Worm (Caenorhabditis elegans) whole organism, L3 larva: ENCODE results near the gene F53A9.6.

ENCODE experiments used
- R02D3.7 ChIP-seq: fragments of 150-350 bp; optimal IDR thresholded peaks from 2 replicates; lab custom pipeline; 2014; ENCODE audit warnings: missing biosample characterization, missing genetic modification characterization
- ZK546.5 ChIP-seq: sonication (generic microtip); optimal IDR thresholded peaks from 2 replicates; lab custom pipeline; 2017; ENCODE audit warnings: missing biosample characterization, missing genetic modification characterization
- aly-2 ChIP-seq: fragments of 150-350 bp; optimal IDR thresholded peaks from 2 replicates; lab custom pipeline; 2014; ENCODE audit warnings: missing biosample characterization, missing genetic modification characterization
- ama-1 ChIP-seq: fragments of 150-350 bp; optimal IDR thresholded peaks from 2 replicates; lab custom pipeline; 2018
- ceh-16 ChIP-seq: sonication (generic microtip); optimal IDR thresholded peaks from 2 replicates; lab custom pipeline; 2017; ENCODE audit warnings: missing biosample characterization, missing genetic modification characterization
- ceh-28 ChIP-seq: fragments of 150-350 bp; optimal IDR thresholded peaks from 2 replicates; lab custom pipeline; 2014; ENCODE audit warnings: missing biosample characterization, missing genetic modification reagents, missing genetic modification characterization
- ceh-82 ChIP-seq: fragments of 150-350 bp; optimal IDR thresholded peaks from 2 replicates; lab custom pipeline; 2014; ENCODE audit warnings: missing biosample characterization, missing genetic modification characterization
- ceh-9 ChIP-seq: sonication (generic microtip); optimal IDR thresholded peaks from 2 replicates; lab custom pipeline; 2018; ENCODE audit warnings: missing biosample characterization, missing genetic modification characterization
- daf-12 ChIP-seq: fragments of 150-350 bp; optimal IDR thresholded peaks from 2 replicates; lab custom pipeline; 2014; ENCODE audit warnings: missing biosample characterization, missing genetic modification reagents, missing genetic modification characterization
- egl-27 ChIP-seq: sonication (generic microtip); optimal IDR thresholded peaks from 4 replicates; lab custom pipeline; 2017; ENCODE audit warnings: missing biosample characterization, missing genetic modification reagents, missing genetic modification characterization
- elt-1 ChIP-seq: fragments of 150-350 bp; optimal IDR thresholded peaks from 2 replicates; lab custom pipeline; 2014; ENCODE audit warnings: missing biosample characterization, missing genetic modification characterization
- elt-2 ChIP-seq: sonication (generic microtip); optimal IDR thresholded peaks from 2 replicates; lab custom pipeline; 2016; ENCODE audit warnings: missing genetic modification reagents, mild to moderate bottlenecking, missing genetic modification characterization, missing compliant biosample characterization
- elt-3 ChIP-seq, 3 experiments: fragments of 150-350 bp in 1 of 3; sonication (generic microtip) in 2 of 3; optimal IDR thresholded peaks; 2 replicates in 2 of 3; 4 replicates in 1 of 3; lab custom pipeline; 2014 to 2017; ENCODE audit warnings: missing biosample characterization in 3 of 3, missing genetic modification characterization in 3 of 3
- eor-1 ChIP-seq, 2 experiments: fragments of 150-350 bp; optimal IDR thresholded peaks; 2 replicates each; lab custom pipeline; 2014 to 2018; ENCODE audit warnings: missing biosample characterization in 2 of 2, missing genetic modification characterization in 2 of 2
- fkh-10 ChIP-seq: sonication (generic microtip); optimal IDR thresholded peaks from 2 replicates; lab custom pipeline; 2017; ENCODE audit warnings: missing biosample characterization, missing genetic modification reagents, missing genetic modification characterization
- fkh-2 ChIP-seq: fragments of 150-350 bp; optimal IDR thresholded peaks from 2 replicates; lab custom pipeline; 2014; ENCODE audit warnings: missing biosample characterization, missing genetic modification reagents, missing genetic modification characterization
- fos-1 ChIP-seq: fragments of 150-350 bp; optimal IDR thresholded peaks from 2 replicates; lab custom pipeline; 2014; ENCODE audit warnings: missing biosample characterization, missing genetic modification characterization
- hmg-11 ChIP-seq: sonication (generic microtip); optimal IDR thresholded peaks from 2 replicates; lab custom pipeline; 2016; ENCODE audit warnings: missing genetic modification characterization, missing compliant biosample characterization
- jun-1 ChIP-seq: fragments of 150-350 bp; optimal IDR thresholded peaks from 2 replicates; lab custom pipeline; 2014; ENCODE audit warnings: missing biosample characterization, missing genetic modification reagents, missing genetic modification characterization
- lin-15B ChIP-seq: fragments of 150-350 bp; optimal IDR thresholded peaks from 2 replicates; lab custom pipeline; 2014; ENCODE audit warnings: missing biosample characterization, missing genetic modification characterization
- lin-39 ChIP-seq: fragments of 150-350 bp; optimal IDR thresholded peaks from 2 replicates; lab custom pipeline; 2018; ENCODE audit warnings: missing biosample characterization, missing genetic modification reagents, missing genetic modification characterization
- lsy-12 ChIP-seq: sonication (generic microtip); optimal IDR thresholded peaks from 2 replicates; lab custom pipeline; 2016; ENCODE audit warnings: mild to moderate bottlenecking, missing genetic modification characterization, missing compliant biosample characterization
- mdl-1 ChIP-seq: fragments of 150-350 bp; optimal IDR thresholded peaks from 2 replicates; lab custom pipeline; 2014; ENCODE audit warnings: missing biosample characterization, missing genetic modification characterization
- mml-1 ChIP-seq: fragments of 150-350 bp; sonication (generic microtip); optimal IDR thresholded peaks from 3 replicates; lab custom pipeline; 2014; ENCODE audit warnings: missing biosample characterization, missing genetic modification characterization
- nfya-1 ChIP-seq: sonication (generic microtip); optimal IDR thresholded peaks from 2 replicates; lab custom pipeline; 2017; ENCODE audit warnings: missing genetic modification characterization, mild to moderate bottlenecking, missing compliant biosample characterization, antibody characterized with exemption, moderate library complexity; ENCODE audit not compliant: insufficient read depth
- nhr-11 ChIP-seq: fragments of 150-350 bp; optimal IDR thresholded peaks from 2 replicates; lab custom pipeline; 2014; ENCODE audit warnings: missing biosample characterization, missing genetic modification characterization
- nhr-12 ChIP-seq: fragments of 150-350 bp; optimal IDR thresholded peaks from 2 replicates; lab custom pipeline; 2014; ENCODE audit warnings: missing biosample characterization, missing genetic modification characterization
- nhr-23 ChIP-seq: fragments of 150-350 bp; optimal IDR thresholded peaks from 2 replicates; lab custom pipeline; 2014; ENCODE audit warnings: missing biosample characterization, missing genetic modification reagents, missing genetic modification characterization
- nhr-237 ChIP-seq: fragments of 150-350 bp; optimal IDR thresholded peaks from 2 replicates; lab custom pipeline; 2014; ENCODE audit warnings: missing biosample characterization, missing genetic modification characterization
- nhr-25 ChIP-seq: sonication (generic microtip); optimal IDR thresholded peaks from 2 replicates; lab custom pipeline; 2017; ENCODE audit warnings: missing biosample characterization, missing genetic modification characterization
- nhr-28 ChIP-seq: fragments of 150-350 bp; optimal IDR thresholded peaks from 2 replicates; lab custom pipeline; 2014; ENCODE audit warnings: missing biosample characterization, missing genetic modification characterization
- nhr-43 ChIP-seq: sonication (generic microtip); optimal IDR thresholded peaks from 2 replicates; lab custom pipeline; 2016; ENCODE audit warnings: mild to moderate bottlenecking, missing genetic modification characterization, missing compliant biosample characterization; ENCODE audit not compliant: poor library complexity, severe bottlenecking
- nhr-76 ChIP-seq: fragments of 150-350 bp; sonication (generic microtip); optimal IDR thresholded peaks from 5 replicates; lab custom pipeline; 2014; ENCODE audit warnings: missing biosample characterization, missing genetic modification characterization
- nhr-77 ChIP-seq: fragments of 150-350 bp; optimal IDR thresholded peaks from 2 replicates; lab custom pipeline; 2014; ENCODE audit warnings: missing biosample characterization, missing genetic modification characterization
- pha-4 ChIP-seq: fragments of 150-350 bp; optimal IDR thresholded peaks from 2 replicates; lab custom pipeline; 2014; ENCODE audit warnings: missing biosample characterization, missing genetic modification reagents, missing genetic modification characterization
- pqm-1 ChIP-seq: fragments of 150-350 bp; optimal IDR thresholded peaks from 2 replicates; lab custom pipeline; 2017; ENCODE audit warnings: missing biosample characterization, missing genetic modification characterization, inconsistent platforms
- sea-2 ChIP-seq: fragments of 150-350 bp; sonication (generic microtip); optimal IDR thresholded peaks from 4 replicates; lab custom pipeline; 2014; ENCODE audit warnings: missing biosample characterization, missing genetic modification reagents, missing genetic modification characterization
- skn-1 ChIP-seq: fragments of 150-350 bp; optimal IDR thresholded peaks from 2 replicates; lab custom pipeline; 2014; ENCODE audit warnings: missing biosample characterization, missing genetic modification characterization
- snpc-4 ChIP-seq: fragments of 150-350 bp; optimal IDR thresholded peaks from 2 replicates; lab custom pipeline; 2014; ENCODE audit warnings: missing biosample characterization, missing genetic modification characterization
- tbx-2 ChIP-seq: sonication (generic microtip); optimal IDR thresholded peaks from 2 replicates; lab custom pipeline; 2016; ENCODE audit warnings: mild to moderate bottlenecking, missing genetic modification characterization, missing compliant biosample characterization
- unc-39 ChIP-seq: sonication (generic microtip); optimal IDR thresholded peaks from 4 replicates; lab custom pipeline; 2017; ENCODE audit warnings: missing biosample characterization, missing genetic modification characterization
- unc-62 ChIP-seq: fragments of 150-350 bp; sonication (generic microtip); optimal IDR thresholded peaks from 4 replicates; lab custom pipeline; 2014; ENCODE audit warnings: missing biosample characterization, missing genetic modification reagents, missing genetic modification characterization
- zag-1 ChIP-seq: fragments of 150-350 bp; optimal IDR thresholded peaks from 2 replicates; lab custom pipeline; 2014; ENCODE audit warnings: missing biosample characterization, missing genetic modification characterization
- ztf-11 ChIP-seq: fragments of 150-350 bp; optimal IDR thresholded peaks from 2 replicates; lab custom pipeline; 2014; ENCODE audit warnings: missing biosample characterization, missing genetic modification characterization

Gene F53A9.6

DNA sequence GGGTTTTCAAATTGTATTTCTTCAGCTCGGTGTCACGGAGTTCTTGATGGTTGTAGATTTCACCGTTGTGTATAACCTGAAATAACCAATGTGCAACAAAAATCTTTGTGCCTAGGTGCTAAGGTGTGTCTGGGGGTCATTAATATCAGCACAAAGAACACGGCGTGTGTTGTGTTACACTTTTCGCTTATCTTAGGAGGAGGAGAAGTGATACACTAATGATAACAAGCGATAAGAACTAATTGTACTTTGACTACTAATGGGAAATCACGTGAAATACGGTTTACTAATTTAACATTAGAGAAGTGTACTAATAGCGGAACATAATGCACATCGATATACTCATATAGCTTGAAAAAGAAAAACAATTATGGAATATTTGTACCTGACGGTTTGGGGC, 36.6 kb upstream of the F53A9.6 start:
- TF ChIP-seq elt-3 (tag; optimal IDR thresholded peaks at IDR 0.05; lab: Kevin White, UChicago) (peak; percentile 9 to 97 (median 97)), egl-27 (tag; lab: Kevin White, UChicago) (no peak), pha-4 (tag; lab: Kevin White, UChicago) (peak; percentile 74), nhr-76 (tag; lab: Kevin White, UChicago) (no peak), hmg-11 (no peak), fos-1 (tag; lab: Kevin White, UChicago) (no peak), pqm-1 (tag; lab: Kevin White, UChicago) (peak; percentile 97), sea-2 (GFP tag; lab: Kevin White, UChicago) (no peak), mml-1 (tag; lab: Kevin White, UChicago) (no peak), nhr-237 (no peak), nhr-77 (no peak), fkh-2 (no peak), nhr-23 (peak; percentile 48), aly-2 (tag; lab: Kevin White, UChicago) (no peak), ceh-28 (tag; lab: Kevin White, UChicago) (no peak), mdl-1 (tag; lab: Kevin White, UChicago) (no peak), nhr-43 (tag; lab: Kevin White, UChicago) (peak; percentile 42), ceh-9 (no peak), ama-1 (lab: Kevin White, UChicago) (no peak), nhr-11 (no peak), skn-1 (tag; lab: Kevin White, UChicago) (no peak), lin-39 (tag; lab: Kevin White, UChicago) (peak; percentile 48), snpc-4 (no peak), nhr-28 (tag; lab: Kevin White, UChicago) (no peak), lin-15B (tag; lab: Kevin White, UChicago) (no peak), nfya-1 (no peak), jun-1 (peak; percentile 74), unc-39 (tag; lab: Kevin White, UChicago) (no peak), ztf-11 (no peak), tbx-2 (tag; lab: Kevin White, UChicago) (no peak), elt-2 (tag; lab: Kevin White, UChicago) (peak; percentile 94), fkh-10 (no peak), elt-1 (tag; lab: Kevin White, UChicago) (no peak), ZK546.5 (tag; lab: Kevin White, UChicago) (no peak), nhr-12 (no peak), daf-12 (tag; lab: Kevin White, UChicago) (no peak), lsy-12 (tag; lab: Kevin White, UChicago) (no peak), unc-62 (GFP tag; lab: Kevin White, UChicago) (no peak), nhr-25 (peak; percentile 52), R02D3.7 (tag; lab: Kevin White, UChicago) (no peak), ceh-16 (tag; lab: Kevin White, UChicago) (no peak), zag-1 (tag; lab: Kevin White, UChicago) (no peak), eor-1 (tag; optimal IDR thresholded peaks at IDR 0.05; lab: Kevin White, UChicago) (no peak)

DNA sequence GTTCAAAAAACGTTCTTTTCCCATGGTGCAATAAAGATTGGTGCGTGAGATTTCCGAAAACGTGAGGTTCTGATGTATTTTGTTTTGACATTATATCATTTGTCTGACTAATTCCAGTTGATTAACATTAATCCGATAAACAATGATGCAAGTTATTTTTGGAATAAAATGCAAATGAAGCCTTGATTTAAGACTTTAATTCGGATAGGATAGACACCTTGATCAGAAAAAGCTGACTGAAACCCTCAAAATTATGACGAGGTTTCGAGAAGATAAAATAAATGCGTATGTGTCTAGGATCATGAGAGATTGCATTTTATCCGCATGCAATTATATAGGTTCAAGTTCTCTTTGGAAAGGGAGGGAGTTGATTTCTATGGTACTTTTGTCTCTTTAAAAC, 31.9 kb upstream of the F53A9.6 start:
- TF ChIP-seq elt-1 (tag; lab: Kevin White, UChicago) (no peak), daf-12 (tag; lab: Kevin White, UChicago) (no peak), ceh-9 (no peak), nhr-237 (no peak), ceh-82 (tag; lab: Kevin White, UChicago) (no peak), sea-2 (GFP tag; lab: Kevin White, UChicago) (no peak), fos-1 (tag; lab: Kevin White, UChicago) (no peak), unc-39 (tag; lab: Kevin White, UChicago) (no peak), ceh-16 (tag; lab: Kevin White, UChicago) (no peak), eor-1 (tag; optimal IDR thresholded peaks at IDR 0.05; lab: Kevin White, UChicago) (no peak)
- TF ChIP-seq, all 47 proteins: peak for 0
